Worm (Caenorhabditis elegans) whole organism, L2 larva: ENCODE measurements around the gene smvt-1.
A peak's percentile ranks its signal among the peaks of the same experiment; 100 is the strongest.

Experiments used
- C34F6.9 ChIP-seq: fragments of 150-350 bp; optimal IDR thresholded peaks from 2 replicates; lab custom pipeline; 2014; ENCODE audit warnings: missing biosample characterization, missing genetic modification characterization
- F13H6.1 ChIP-seq: sonication (generic microtip); optimal IDR thresholded peaks from 2 replicates; lab custom pipeline; 2016; ENCODE audit warnings: missing genetic modification characterization, missing compliant biosample characterization
- R02D3.7 ChIP-seq: fragments of 150-350 bp; optimal IDR thresholded peaks from 2 replicates; lab custom pipeline; 2014; ENCODE audit warnings: missing biosample characterization, missing genetic modification characterization
- Y55F3AM.14 ChIP-seq: fragments of 200-800 bp; sonication (Bioruptor generic); optimal IDR thresholded peaks from 2 replicates; lab custom pipeline; 2018; ENCODE audit warnings: mild to moderate bottlenecking, missing genetic modification characterization, missing compliant biosample characterization
- ZK546.5 ChIP-seq: sonication (generic microtip); optimal IDR thresholded peaks from 2 replicates; lab custom pipeline; 2017; ENCODE audit warnings: missing biosample characterization, missing genetic modification characterization
- aly-2 ChIP-seq: fragments of 150-350 bp; optimal IDR thresholded peaks from 2 replicates; lab custom pipeline; 2014; ENCODE audit warnings: missing biosample characterization, missing genetic modification characterization
- blmp-1 ChIP-seq: sonication (generic microtip); optimal IDR thresholded peaks from 2 replicates; lab custom pipeline; 2017; ENCODE audit warnings: missing genetic modification characterization, mild to moderate bottlenecking, missing compliant biosample characterization, antibody characterized with exemption, moderate library complexity; ENCODE audit not compliant: insufficient read depth
- ceh-16 ChIP-seq: fragments of 150-350 bp; optimal IDR thresholded peaks from 2 replicates; lab custom pipeline; 2014; ENCODE audit warnings: missing biosample characterization, missing genetic modification characterization
- crh-2 ChIP-seq: sonication (generic microtip); optimal IDR thresholded peaks from 2 replicates; lab custom pipeline; 2017; ENCODE audit warnings: missing biosample characterization, missing genetic modification characterization
- dmd-4 ChIP-seq: sonication (generic microtip); optimal IDR thresholded peaks from 2 replicates; lab custom pipeline; 2017; ENCODE audit warnings: missing biosample characterization, missing genetic modification characterization
- elt-1 ChIP-seq: fragments of 150-350 bp; optimal IDR thresholded peaks from 2 replicates; lab custom pipeline; 2014; ENCODE audit warnings: missing biosample characterization, missing genetic modification characterization
- elt-3 ChIP-seq: sonication (generic microtip); optimal IDR thresholded peaks from 2 replicates; lab custom pipeline; 2017; ENCODE audit warnings: missing biosample characterization, missing genetic modification characterization
- fos-1 ChIP-seq: fragments of 150-350 bp; optimal IDR thresholded peaks from 2 replicates; lab custom pipeline; 2014; ENCODE audit warnings: missing biosample characterization, missing genetic modification characterization
- lin-13 ChIP-seq: fragments of 150-350 bp; optimal IDR thresholded peaks from 2 replicates; lab custom pipeline; 2014; ENCODE audit warnings: missing biosample characterization, missing genetic modification reagents, missing genetic modification characterization
- lin-39 ChIP-seq: fragments of 150-350 bp; optimal IDR thresholded peaks from 2 replicates; lab custom pipeline; 2014; ENCODE audit warnings: missing biosample characterization, missing genetic modification reagents, missing genetic modification characterization
- mab-5 ChIP-seq: fragments of 150-350 bp; optimal IDR thresholded peaks from 2 replicates; lab custom pipeline; 2014; ENCODE audit warnings: missing biosample characterization, missing genetic modification characterization
- nhr-10 ChIP-seq: sonication (generic microtip); optimal IDR thresholded peaks from 2 replicates; lab custom pipeline; 2017; ENCODE audit warnings: missing biosample characterization, missing genetic modification characterization
- nhr-11 ChIP-seq: fragments of 150-350 bp; optimal IDR thresholded peaks from 2 replicates; lab custom pipeline; 2014; ENCODE audit warnings: missing biosample characterization, missing genetic modification characterization
- nhr-129 ChIP-seq: fragments of 150-350 bp; optimal IDR thresholded peaks from 2 replicates; lab custom pipeline; 2014; ENCODE audit warnings: missing biosample characterization, missing genetic modification characterization
- nhr-21 ChIP-seq: fragments of 150-350 bp; optimal IDR thresholded peaks from 2 replicates; lab custom pipeline; 2014; ENCODE audit warnings: missing biosample characterization, missing genetic modification characterization
- nhr-23 ChIP-seq: fragments of 150-350 bp; optimal IDR thresholded peaks from 2 replicates; lab custom pipeline; 2014; ENCODE audit warnings: missing biosample characterization, missing genetic modification reagents, missing genetic modification characterization
- nhr-237 ChIP-seq: fragments of 150-350 bp; optimal IDR thresholded peaks from 2 replicates; lab custom pipeline; 2014; ENCODE audit warnings: missing biosample characterization, missing genetic modification characterization
- nhr-25 ChIP-seq: fragments of 150-350 bp; sonication (generic microtip); optimal IDR thresholded peaks from 3 replicates; lab custom pipeline; 2014; ENCODE audit warnings: missing biosample characterization, missing genetic modification characterization
- sem-4 ChIP-seq: fragments of 150-350 bp; optimal IDR thresholded peaks from 2 replicates; lab custom pipeline; 2014; ENCODE audit warnings: missing biosample characterization, missing genetic modification reagents, missing genetic modification characterization
- skn-1 ChIP-seq: sonication (generic microtip); optimal IDR thresholded peaks from 2 replicates; lab custom pipeline; 2017; ENCODE audit warnings: missing biosample characterization, missing genetic modification characterization
- sma-9 ChIP-seq, 2 experiments: fragments of 150-350 bp in 1 of 2; sonication (generic microtip) in 1 of 2; optimal IDR thresholded peaks; 2 replicates each; lab custom pipeline; 2014 to 2016; ENCODE audit warnings: missing genetic modification characterization in 2 of 2, mild to moderate bottlenecking in 1 of 2, missing biosample characterization in 1 of 2, missing compliant biosample characterization in 1 of 2, missing genetic modification reagents in 1 of 2, moderate library complexity in 1 of 2
- snpc-4 ChIP-seq: fragments of 150-350 bp; optimal IDR thresholded peaks from 2 replicates; lab custom pipeline; 2014; ENCODE audit warnings: missing biosample characterization, missing genetic modification characterization
- unc-39 ChIP-seq: fragments of 150-350 bp; optimal IDR thresholded peaks from 2 replicates; lab custom pipeline; 2014; ENCODE audit warnings: missing biosample characterization, missing genetic modification characterization
- unc-55 ChIP-seq: fragments of 150-350 bp; sonication (generic microtip); optimal IDR thresholded peaks from 3 replicates; lab custom pipeline; 2014; ENCODE audit warnings: missing biosample characterization, missing genetic modification reagents, missing genetic modification characterization
- unc-62 ChIP-seq: fragments of 150-350 bp; optimal IDR thresholded peaks from 2 replicates; lab custom pipeline; 2014; ENCODE audit warnings: missing biosample characterization, missing genetic modification reagents, missing genetic modification characterization
- zag-1 ChIP-seq: fragments of 150-350 bp; optimal IDR thresholded peaks from 2 replicates; lab custom pipeline; 2014; ENCODE audit warnings: missing biosample characterization, missing genetic modification characterization
- ztf-4 ChIP-seq: fragments of 150-350 bp; optimal IDR thresholded peaks from 2 replicates; lab custom pipeline; 2014; ENCODE audit warnings: missing biosample characterization, missing genetic modification characterization

Gene smvt-1

DNA sequence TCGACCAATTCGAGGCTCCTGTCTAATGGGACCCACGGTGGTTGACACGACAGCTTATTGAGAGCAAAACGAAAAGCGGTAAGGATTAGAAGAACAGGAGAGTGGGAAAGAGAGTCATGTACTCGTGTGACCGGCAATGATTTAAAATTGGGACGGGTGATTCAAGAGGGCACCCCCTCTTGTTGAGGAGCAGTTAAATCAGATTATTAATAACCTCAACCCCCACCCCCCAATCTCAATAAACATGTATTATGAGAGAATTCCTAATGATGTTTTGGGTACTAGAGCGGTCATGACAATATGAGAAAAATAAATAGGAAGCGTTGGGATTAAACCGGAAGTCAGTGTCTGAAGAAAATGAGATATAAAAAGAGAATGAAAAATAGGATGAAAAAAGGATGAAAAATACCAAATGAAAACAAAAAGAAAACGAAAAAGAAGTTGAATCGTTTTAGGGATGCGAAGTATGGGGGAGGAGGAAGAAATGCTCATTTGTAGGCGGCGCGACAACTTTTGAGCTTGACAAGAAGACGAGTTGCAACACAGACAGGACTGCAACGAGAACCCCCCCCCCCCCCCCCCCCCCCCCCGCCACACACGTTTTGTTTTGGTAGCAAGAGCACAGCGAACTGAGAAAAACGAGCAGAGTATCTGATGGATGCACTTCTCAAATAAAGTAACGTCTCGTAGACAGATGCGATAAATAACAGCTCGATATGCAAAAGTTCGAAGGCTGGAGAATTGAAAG is 31.7 kb downstream of the smvt-1 start:
- TF ChIP-seq ZK546.5 (tag; lab: Kevin White, UChicago), result no peak
- peak; percentile 13 for TF ChIP-seq unc-55

DNA sequence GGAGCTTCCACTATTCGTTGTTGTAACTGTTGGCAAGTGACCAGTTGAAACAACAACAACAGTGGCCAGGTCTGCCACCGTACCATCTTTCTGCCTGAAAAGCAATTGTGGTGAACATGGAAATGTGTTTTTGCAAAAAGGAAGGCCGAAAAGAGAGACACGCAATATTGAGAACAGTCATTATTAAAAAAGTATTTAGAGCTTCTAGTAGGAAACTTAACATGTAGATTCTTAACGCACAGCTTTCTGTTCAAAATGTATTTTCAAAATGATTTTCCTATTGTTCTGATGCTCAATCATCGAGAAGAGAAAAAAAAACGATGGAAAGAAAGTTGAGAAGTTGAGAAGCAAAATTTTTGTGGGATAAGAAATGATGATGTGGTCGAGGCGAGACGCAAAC is 33.6 kb downstream of the smvt-1 start, which contains the start of gene syg-1:
syg-1 (minus strand) TSS at position 101 of the 400 bp plus-strand sequence.
- no peak for TF ChIP-seq R02D3.7 (tag; lab: Kevin White, UChicago)
- no peak for TF ChIP-seq unc-62 (GFP tag; lab: Kevin White, UChicago)
- no peak for TF ChIP-seq nhr-10 (tag; lab: Kevin White, UChicago)
- no peak for TF ChIP-seq unc-39 (tag; lab: Kevin White, UChicago)
- TF ChIP-seq nhr-11 (tag; lab: Kevin White, UChicago), result no peak
- TF ChIP-seq elt-3 (tag; lab: Kevin White, UChicago), result no peak
- TF ChIP-seq Y55F3AM.14 (GFP tag; lab: Kevin White, UChicago), result no peak
- TF ChIP-seq dmd-4 (tag; lab: Kevin White, UChicago), result no peak
- TF ChIP-seq ztf-4, result no peak
- no peak for TF ChIP-seq mab-5

- TF ChIP-seq nhr-237 (tag; lab: Kevin White, UChicago) (no peak), lin-39 (no peak), snpc-4 (tag; lab: Kevin White, UChicago) (no peak), fos-1 (tag; lab: Kevin White, UChicago) (no peak), F13H6.1 (tag; lab: Kevin White, UChicago) (no peak)
These were observed 35.1 kb downstream of the smvt-1 start for ce11 chrX:2513667-2514198.

- TF ChIP-seq elt-3 (tag; lab: Kevin White, UChicago) (no peak), F13H6.1 (tag; lab: Kevin White, UChicago) (no peak), aly-2 (no peak), mab-5 (no peak), nhr-21 (tag; lab: Kevin White, UChicago) (no peak), nhr-10 (tag; lab: Kevin White, UChicago) (no peak), dmd-4 (tag; lab: Kevin White, UChicago) (no peak), fos-1 (tag; lab: Kevin White, UChicago) (no peak), lin-13 (GFP tag; lab: Kevin White, UChicago) (no peak), nhr-11 (tag; lab: Kevin White, UChicago) (no peak), nhr-23 (tag; lab: Kevin White, UChicago) (no peak)
These were observed 40.3 kb downstream of the smvt-1 start, which contains the start of gene K02E10.7 for ce11 chrX:2508449-2508848. TSS of gene K02E10.7 (minus strand) at chrX:2508549.

ce11 chrX:2506738-2507137 is 42.0 kb downstream of the smvt-1 start:
- TF ChIP-seq unc-62 (GFP tag; lab: Kevin White, UChicago) (no peak), C34F6.9 (tag; lab: Kevin White, UChicago) (no peak), crh-2 (tag; lab: Kevin White, UChicago) (no peak), snpc-4 (tag; lab: Kevin White, UChicago) (no peak), sma-9 (GFP tag; optimal IDR thresholded peaks at IDR 0.05; lab: Kevin White, UChicago) (no peak), sma-9 (tag; optimal IDR thresholded peaks at IDR 0.05; lab: Kevin White, UChicago) (no peak), nhr-129 (tag; lab: Kevin White, UChicago) (no peak), ztf-4 (no peak), blmp-1 (tag; lab: Kevin White, UChicago) (no peak), skn-1 (tag; lab: Kevin White, UChicago) (no peak), nhr-25 (tag; lab: Kevin White, UChicago) (no peak), zag-1 (tag; lab: Kevin White, UChicago) (no peak), elt-1 (tag; lab: Kevin White, UChicago) (no peak), F13H6.1 (tag; lab: Kevin White, UChicago) (no peak), dmd-4 (tag; lab: Kevin White, UChicago) (no peak), nhr-10 (tag; lab: Kevin White, UChicago) (no peak), mab-5 (no peak), sem-4 (no peak), ceh-16 (tag; lab: Kevin White, UChicago) (no peak), Y55F3AM.14 (GFP tag; lab: Kevin White, UChicago) (no peak)
